Worm (Caenorhabditis elegans) whole organism, mixed stage, embryonic: ENCODE results near the gene Y71H2AM.20.

ENCODE experiments used
- ceh-83 ChIP-seq: fragments of 200-800 bp; sonication (Bioruptor generic); optimal IDR thresholded peaks from 2 replicates; lab custom pipeline; 2018; ENCODE audit warnings: mild to moderate bottlenecking, missing genetic modification characterization, missing compliant biosample characterization
- ces-1 ChIP-seq: fragments of 150-350 bp; optimal IDR thresholded peaks from 2 replicates; lab custom pipeline; 2014; ENCODE audit warnings: missing biosample characterization, missing genetic modification reagents, missing genetic modification characterization
- drap-1 ChIP-seq: fragments of 200-800 bp; sonication (Bioruptor generic); optimal IDR thresholded peaks from 3 replicates; lab custom pipeline; 2018; ENCODE audit warnings: mild to moderate bottlenecking, missing genetic modification characterization, missing compliant biosample characterization
- elt-3 ChIP-seq: fragments of 150-350 bp; optimal IDR thresholded peaks from 2 replicates; lab custom pipeline; 2014; ENCODE audit warnings: missing biosample characterization, missing genetic modification characterization
- lin-13 ChIP-seq: fragments of 150-350 bp; optimal IDR thresholded peaks from 2 replicates; lab custom pipeline; 2014; ENCODE audit warnings: missing biosample characterization, missing genetic modification characterization
- lsy-2 ChIP-seq: fragments of 150-350 bp; optimal IDR thresholded peaks from 2 replicates; lab custom pipeline; 2014; ENCODE audit warnings: missing biosample characterization, missing genetic modification characterization
- mep-1 ChIP-seq: fragments of 150-350 bp; optimal IDR thresholded peaks from 2 replicates; lab custom pipeline; 2017; ENCODE audit warnings: missing biosample characterization, missing genetic modification reagents, missing genetic modification characterization, inconsistent platforms
- nhr-12 ChIP-seq: fragments of 150-350 bp; optimal IDR thresholded peaks from 2 replicates; lab custom pipeline; 2014; ENCODE audit warnings: missing biosample characterization, missing genetic modification characterization
- nhr-28 ChIP-seq: fragments of 150-350 bp; optimal IDR thresholded peaks from 2 replicates; lab custom pipeline; 2014; ENCODE audit warnings: missing biosample characterization, missing genetic modification characterization
- nhr-76 ChIP-seq: sonication (generic microtip); optimal IDR thresholded peaks from 2 replicates; lab custom pipeline; 2017; ENCODE audit warnings: missing biosample characterization, missing genetic modification characterization
- snpc-4 ChIP-seq: fragments of 150-350 bp; optimal IDR thresholded peaks from 2 replicates; lab custom pipeline; 2014; ENCODE audit warnings: missing biosample characterization, missing genetic modification characterization
- unc-120 ChIP-seq: sonication (generic microtip); optimal IDR thresholded peaks from 2 replicates; lab custom pipeline; 2017; ENCODE audit warnings: missing genetic modification characterization, missing compliant biosample characterization; ENCODE audit not compliant: poor library complexity, severe bottlenecking
- zip-8 ChIP-seq: fragments of 150-350 bp; optimal IDR thresholded peaks from 2 replicates; lab custom pipeline; 2014; ENCODE audit warnings: missing biosample characterization, missing genetic modification characterization

DNA sequence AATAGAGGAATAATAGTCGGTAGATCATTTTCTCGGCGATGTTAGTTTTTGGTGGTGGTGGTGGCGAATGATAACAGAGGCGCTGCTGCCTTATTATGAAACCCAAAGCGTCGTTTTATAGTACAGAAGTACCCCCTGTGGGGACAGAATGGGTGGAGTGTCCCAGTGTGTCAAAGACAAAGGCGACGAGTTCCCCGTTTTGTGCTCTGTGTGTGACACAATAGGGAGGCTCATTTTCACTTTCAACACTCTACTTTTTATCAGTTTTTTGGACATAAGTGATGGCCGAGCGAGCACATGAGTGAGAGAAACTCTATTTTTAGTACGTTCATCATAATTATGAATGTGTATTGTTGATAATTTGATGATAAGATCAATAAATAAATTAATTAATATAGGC is 25.0 kb downstream of the Y71H2AM.20 start, which contains the start of gene pho-9:
- TF ChIP-seq unc-120 (tag; lab: Kevin White, UChicago) (no peak), ceh-83 (GFP tag; lab: Kevin White, UChicago) (no peak), mep-1 (tag; lab: Kevin White, UChicago) (no peak), lin-13 (tag; lab: Kevin White, UChicago) (no peak), lsy-2 (no peak), snpc-4 (tag; lab: Kevin White, UChicago) (no peak), zip-8 (no peak), nhr-28 (no peak), ces-1 (GFP tag; lab: Kevin White, UChicago) (no peak), nhr-76 (no peak), elt-3 (tag; lab: Kevin White, UChicago) (no peak), nhr-12 (tag; lab: Kevin White, UChicago) (no peak), drap-1 (GFP tag; lab: Kevin White, UChicago) (no peak)
